Worm (Caenorhabditis elegans): ENCODE data around the gene T05H10.1.
A peak's percentile ranks its signal among the peaks of the same experiment; 100 is the strongest.

The T05H10.1 gene

DNA sequence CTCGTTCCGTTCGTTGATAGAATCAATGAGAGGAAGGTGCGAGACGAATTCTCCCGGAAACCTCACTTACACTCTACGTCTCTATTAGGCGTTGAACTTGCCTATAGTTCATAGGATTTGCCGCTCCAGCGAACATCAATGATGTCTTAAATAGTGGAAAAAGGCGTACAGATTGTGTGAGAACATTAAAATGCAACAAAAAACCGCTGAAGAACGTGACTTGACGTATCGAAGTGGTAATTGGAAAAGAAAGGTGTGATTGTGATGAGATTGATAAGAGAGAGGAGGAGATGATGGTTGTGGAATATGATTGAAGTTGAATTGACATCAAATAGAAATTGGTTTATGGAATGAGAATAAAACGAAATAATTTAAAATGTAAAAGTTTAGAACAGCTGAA lies 8.4 kb upstream of the T05H10.1 start (continued):
- peak; percentile 20 for TF ChIP-seq hlh-30 (tag; optimal IDR thresholded peaks at IDR 0.05; ENCODE audit: insufficient read depth)
- peak; percentile 85 for TF ChIP-seq dmd-6 (GFP tag; IDR thresholded peaks at IDR 0.05)
- TF ChIP-seq unc-130 (GFP tag; optimal IDR thresholded peaks at IDR 0.05): no peak
- no peak for TF ChIP-seq rbr-2 (tag; optimal IDR thresholded peaks at IDR 0.05)
- no peak for TF ChIP-seq ceh-28 (tag; optimal IDR thresholded peaks at IDR 0.05)
- peak; percentile 55 for TF ChIP-seq php-3 (GFP tag; IDR thresholded peaks at IDR 0.05)
- TF ChIP-seq daf-16 (GFP tag; optimal IDR thresholded peaks at IDR 0.05): no peak
- TF ChIP-seq daf-16 (tag; optimal IDR thresholded peaks at IDR 0.05): peak; percentile 13
- TF ChIP-seq ztf-7 (tag; optimal IDR thresholded peaks at IDR 0.05): no peak
- peak; percentile 17 for TF ChIP-seq pqm-1 (tag; optimal IDR thresholded peaks at IDR 0.05)

DNA sequence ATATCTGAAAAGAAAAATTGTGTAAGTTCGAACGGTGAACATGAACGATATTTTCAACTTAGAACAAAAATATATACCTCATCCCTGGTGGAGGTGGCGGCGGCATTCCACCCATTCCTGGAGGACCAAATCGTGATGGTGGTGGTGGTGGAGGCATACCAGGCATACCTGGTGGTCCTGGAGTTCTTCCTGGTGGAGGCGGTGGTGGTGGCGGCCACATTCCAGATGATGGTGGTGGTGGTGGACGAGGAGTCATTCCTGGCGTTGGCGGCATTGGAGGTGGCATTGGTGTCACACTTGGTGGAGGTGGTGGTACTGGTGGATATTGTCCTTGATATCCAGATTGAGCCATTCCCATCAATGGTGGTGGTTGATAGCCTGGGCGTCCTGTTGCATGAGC lies 7.8 kb upstream of the T05H10.1 start:
- TF ChIP-seq D1046.2 (GFP tag; IDR thresholded peaks at IDR 0.05) (no peak), unc-62 (GFP tag; optimal IDR thresholded peaks at IDR 0.05 in 1 of 2) (no peak), unc-62 (tag; optimal IDR thresholded peaks at IDR 0.05) (no peak), arid-1 (GFP tag; conservative IDR thresholded peaks at IDR 0.05) (no peak), ctbp-1 (GFP tag; IDR thresholded peaks at IDR 0.05) (no peak), dmd-9 (GFP tag; IDR thresholded peaks at IDR 0.05) (no peak), pqm-1 (tag; optimal IDR thresholded peaks at IDR 0.05) (no peak), daf-19 (GFP tag; conservative IDR thresholded peaks at IDR 0.05) (no peak), zfp-2 (tag; optimal IDR thresholded peaks at IDR 0.05) (no peak), nhr-237 (tag; optimal IDR thresholded peaks at IDR 0.05) (no peak), tra-1 (GFP tag; IDR thresholded peaks at IDR 0.05) (no peak), lin-29 (GFP tag; IDR thresholded peaks at IDR 0.05) (0 out of 2 replicates have a peak, but pooled peaks have one; percentile 20), mes-2 (tag; optimal IDR thresholded peaks at IDR 0.05; ENCODE audit: poor library complexity, severe bottlenecking) (no peak), jun-1 (tag; optimal IDR thresholded peaks at IDR 0.05) (no peak), hif-1 (tag; optimal IDR thresholded peaks at IDR 0.05) (no peak), set-16 (GFP tag; IDR thresholded peaks at IDR 0.05) (peak; percentile 79), gei-8 (GFP tag; optimal IDR thresholded peaks at IDR 0.05) (no peak), ceh-62 (tag; optimal IDR thresholded peaks at IDR 0.05) (no peak)

ce11 chrII:8035667-8036066 lies 6.7 kb upstream of the T05H10.1 start, which contains the start of gene sap-49:
TSS of gene sap-49 (minus strand) at chrII:8035767.
- TF ChIP-seq unc-39 (tag; optimal IDR thresholded peaks at IDR 0.05) (no peak), Y5F2A.4 (GFP tag; optimal IDR thresholded peaks at IDR 0.05) (no peak), mes-2 (tag; optimal IDR thresholded peaks at IDR 0.05; ENCODE audit: poor library complexity, severe bottlenecking) (no peak), lin-38 (GFP tag; IDR thresholded peaks at IDR 0.05) (0 out of 2 replicates have a peak, but pooled peaks have one; percentile 5), daf-12 (tag; optimal IDR thresholded peaks at IDR 0.05) (no peak), nhr-28 (tag; optimal IDR thresholded peaks at IDR 0.05) (no peak), nhr-77 (tag; optimal IDR thresholded peaks at IDR 0.05) (no peak), lsy-2 (tag; optimal IDR thresholded peaks at IDR 0.05) (no peak)

ce11 chrII:8037246-8037645 lies 5.1 kb upstream of the T05H10.1 start, which contains the start of gene arp-6:
TSS of gene arp-6 (minus strand) at chrII:8037346.
- TF ChIP-seq F49E8.2 (tag; optimal IDR thresholded peaks at IDR 0.05; ENCODE audit: borderline replicate concordance) (no peak), T26A8.4 (GFP tag; IDR thresholded peaks at IDR 0.05) (no peak), attf-4 (tag; optimal IDR thresholded peaks at IDR 0.05) (no peak), lin-1 (GFP tag; IDR thresholded peaks at IDR 0.05) (no peak), ceh-28 (tag; optimal IDR thresholded peaks at IDR 0.05) (no peak), daf-19 (GFP tag; conservative IDR thresholded peaks at IDR 0.05) (no peak), cey-2 (tag; optimal IDR thresholded peaks at IDR 0.05; ENCODE audit: borderline replicate concordance, insufficient read depth) (no peak)
